Worm (Caenorhabditis elegans): ENCODE data around the gene mboa-2.
A peak's percentile ranks its signal among the peaks of the same experiment; 100 is the strongest.

Gene mboa-2

ce11 chrV:11123817-11124337 is 1.6 kb upstream of the mboa-2 start, which contains the start of the genes atp-5 and lmtr-3 (continued):
- peak in 1 of 2 experiments; percentile 64; a peak in 1 of 4 replicates for TF ChIP-seq madf-5 (GFP tag; IDR thresholded peaks at IDR 0.05)
- TF ChIP-seq R02D3.7 (tag; optimal IDR thresholded peaks at IDR 0.05), result no peak
- no peak for TF ChIP-seq ces-1 (GFP tag; optimal IDR thresholded peaks at IDR 0.05)
- no peak for TF ChIP-seq lim-7 (GFP tag; IDR thresholded peaks at IDR 0.05)
- no peak for TF ChIP-seq zag-1 (tag; optimal IDR thresholded peaks at IDR 0.05)
- peak; percentile 81 for TF ChIP-seq mep-1 (tag; optimal IDR thresholded peaks at IDR 0.05)
- TF ChIP-seq ceh-28 (tag; optimal IDR thresholded peaks at IDR 0.05), result no peak
- no peak for TF ChIP-seq spr-1 (tag; optimal IDR thresholded peaks at IDR 0.05)
- no peak for TF ChIP-seq unc-62 (GFP tag; optimal IDR thresholded peaks at IDR 0.05 in 1 of 2)
- no peak for TF ChIP-seq unc-62 (tag; optimal IDR thresholded peaks at IDR 0.05)
- TF ChIP-seq nhr-111 (GFP tag; optimal IDR thresholded peaks at IDR 0.05), result no peak
- no peak for TF ChIP-seq ceh-82 (tag; optimal IDR thresholded peaks at IDR 0.05)
- no peak for TF ChIP-seq nhr-102 (tag; optimal IDR thresholded peaks at IDR 0.05)
- TF ChIP-seq ama-1 (optimal IDR thresholded peaks at IDR 0.05), result no peak
- peak; percentile 68 for TF ChIP-seq nhr-6 (tag; optimal IDR thresholded peaks at IDR 0.05)
- TF ChIP-seq T20F7.1 (GFP tag; optimal IDR thresholded peaks at IDR 0.05), result peak; percentile 68
- peak; percentile 16 for TF ChIP-seq aha-1 (tag)
- TF ChIP-seq lin-38 (GFP tag; IDR thresholded peaks at IDR 0.05), result peak; percentile 76
- no peak for TF ChIP-seq hmg-1.1 (GFP tag; IDR thresholded peaks at IDR 0.05)
- TF ChIP-seq pha-4 (GFP tag; IDR thresholded peaks at IDR 0.05), result 0 out of 2 replicates have a peak, but pooled peaks have one; percentile 14
- TF ChIP-seq pha-4 (tag; optimal IDR thresholded peaks at IDR 0.05), result no peak
- TF ChIP-seq hlh-11 (tag; optimal IDR thresholded peaks at IDR 0.05), result peak; percentile 79
- TF ChIP-seq hlh-30 (tag; optimal IDR thresholded peaks at IDR 0.05; ENCODE audit: insufficient read depth), result peak; percentile 93
- no peak for TF ChIP-seq egl-27 (tag; optimal IDR thresholded peaks at IDR 0.05)
- TF ChIP-seq hif-1 (tag; optimal IDR thresholded peaks at IDR 0.05), result peak in 1 of 2 experiments; percentile 91
- no peak for TF ChIP-seq php-3 (GFP tag; IDR thresholded peaks at IDR 0.05)
- no peak for TF ChIP-seq attf-4 (tag; optimal IDR thresholded peaks at IDR 0.05)
- TF ChIP-seq ZK546.5 (tag; optimal IDR thresholded peaks at IDR 0.05), result no peak
- no peak for TF ChIP-seq dmd-8 (GFP tag; IDR thresholded peaks at IDR 0.05)
- TF ChIP-seq Y75B8A.6 (GFP tag; IDR thresholded peaks at IDR 0.05), result no peak
- no peak for TF ChIP-seq zfp-2 (tag; optimal IDR thresholded peaks at IDR 0.05)
- TF ChIP-seq gei-8 (GFP tag; optimal IDR thresholded peaks at IDR 0.05), result no peak
- TF ChIP-seq nhr-11 (tag; optimal IDR thresholded peaks at IDR 0.05), result no peak
- no peak for TF ChIP-seq mdt-29 (GFP tag; IDR thresholded peaks at IDR 0.05)
- no peak for TF ChIP-seq ceh-62 (tag; optimal IDR thresholded peaks at IDR 0.05)
- peak; percentile 8 for TF ChIP-seq nhr-77 (tag; optimal IDR thresholded peaks at IDR 0.05)
- no peak for TF ChIP-seq lin-29 (GFP tag; IDR thresholded peaks at IDR 0.05)
- TF ChIP-seq dmd-6 (GFP tag; IDR thresholded peaks at IDR 0.05), result peak; percentile 85
- no peak for TF ChIP-seq nhr-41 (GFP tag; IDR thresholded peaks at IDR 0.05)
- no peak for TF ChIP-seq snpc-4 (tag; optimal IDR thresholded peaks at IDR 0.05)
- TF ChIP-seq egl-43 (GFP tag; IDR thresholded peaks at IDR 0.05), result no peak
- no peak for TF ChIP-seq set-16 (GFP tag; IDR thresholded peaks at IDR 0.05)
- TF ChIP-seq unc-39 (tag; optimal IDR thresholded peaks at IDR 0.05), result no peak
- TF ChIP-seq F26F4.8 (GFP tag; conservative IDR thresholded peaks at IDR 0.05), result no peak
- TF ChIP-seq lin-1 (GFP tag; IDR thresholded peaks at IDR 0.05), result no peak
- no peak for TF ChIP-seq ztf-7 (tag; optimal IDR thresholded peaks at IDR 0.05)
- no peak for TF ChIP-seq zip-2 (tag; optimal IDR thresholded peaks at IDR 0.05)
- peak; percentile 70 for TF ChIP-seq dpl-1 (GFP tag; optimal IDR thresholded peaks at IDR 0.05)
- no peak for TF ChIP-seq lin-15B (tag; optimal IDR thresholded peaks at IDR 0.05)
- TF ChIP-seq nhr-48 (tag; optimal IDR thresholded peaks at IDR 0.05), result peak; percentile 50
- no peak for TF ChIP-seq nhr-237 (tag; optimal IDR thresholded peaks at IDR 0.05)
- TF ChIP-seq jun-1 (tag; optimal IDR thresholded peaks at IDR 0.05), result no peak
- TF ChIP-seq Y105C5A.15 (GFP tag; IDR thresholded peaks at IDR 0.05), result no peak
- TF ChIP-seq spr-3 (GFP tag; optimal IDR thresholded peaks at IDR 0.05), result no peak
